Worm (Caenorhabditis elegans) whole organism, mixed stage, embryonic: ENCODE results near the gene seb-3.

Experiments
- ceh-43 ChIP-seq: fragments of 200-800 bp; sonication (Bioruptor generic); optimal IDR thresholded peaks from 2 replicates; lab custom pipeline; 2018; ENCODE audit warnings: mild to moderate bottlenecking, missing genetic modification characterization, moderate library complexity, missing compliant biosample characterization
- elt-3 ChIP-seq: fragments of 150-350 bp; optimal IDR thresholded peaks from 2 replicates; lab custom pipeline; 2014; ENCODE audit warnings: missing biosample characterization, missing genetic modification characterization
- lin-13 ChIP-seq: fragments of 150-350 bp; optimal IDR thresholded peaks from 2 replicates; lab custom pipeline; 2014; ENCODE audit warnings: missing biosample characterization, missing genetic modification characterization
- lin-32 ChIP-seq: fragments of 200-800 bp; sonication (Bioruptor generic); optimal IDR thresholded peaks from 2 replicates; lab custom pipeline; 2018; ENCODE audit warnings: mild to moderate bottlenecking, missing genetic modification characterization, missing compliant biosample characterization
- mls-2 ChIP-seq: sonication (generic microtip); optimal IDR thresholded peaks from 2 replicates; lab custom pipeline; 2016; ENCODE audit warnings: mild to moderate bottlenecking, missing genetic modification characterization, moderate library complexity, missing compliant biosample characterization
- nhr-237 ChIP-seq: fragments of 150-350 bp; optimal IDR thresholded peaks from 2 replicates; lab custom pipeline; 2014; ENCODE audit warnings: missing biosample characterization, missing genetic modification characterization
- unc-39 ChIP-seq: fragments of 150-350 bp; optimal IDR thresholded peaks from 2 replicates; lab custom pipeline; 2014; ENCODE audit warnings: missing biosample characterization, missing genetic modification characterization
- unc-62 ChIP-seq: fragments of 150-350 bp; optimal IDR thresholded peaks from 2 replicates; lab custom pipeline; 2014; ENCODE audit warnings: missing biosample characterization, missing genetic modification reagents, missing genetic modification characterization

DNA sequence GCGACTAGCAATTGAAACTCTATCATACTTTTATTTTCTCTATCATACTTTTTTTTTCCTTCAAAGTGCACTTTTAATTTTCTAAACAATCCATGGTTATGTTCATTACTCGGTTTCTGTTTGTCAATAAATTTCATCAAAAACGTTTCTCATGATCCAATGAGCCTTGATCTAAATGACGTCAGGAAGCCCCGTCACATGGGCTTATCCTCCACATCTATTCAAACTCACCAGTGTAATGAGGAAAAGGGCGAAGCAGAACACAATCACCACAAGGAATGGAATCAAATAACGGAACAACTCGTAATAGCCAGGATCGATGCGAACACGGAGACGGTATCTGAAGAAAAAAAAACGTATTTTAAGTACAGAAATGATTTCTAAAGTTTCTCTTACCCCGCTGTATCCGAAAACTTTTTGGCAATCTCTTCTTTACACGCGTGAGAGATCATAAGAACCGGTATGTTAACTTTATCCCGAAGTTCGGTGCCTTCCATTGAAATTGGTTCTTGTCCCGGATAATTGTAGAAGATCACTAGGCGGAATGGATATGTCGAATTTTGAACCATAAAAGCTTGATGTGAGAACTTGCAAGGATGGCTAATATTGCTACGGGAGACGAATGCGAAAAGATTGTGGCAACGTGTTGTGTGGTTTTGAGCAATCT, 13.1 kb downstream of the seb-3 start:
- TF ChIP-seq nhr-237 (tag; lab: Kevin White, UChicago) (no peak), ceh-43 (no peak), lin-32 (GFP tag; lab: Kevin White, UChicago) (no peak), unc-62 (no peak), mls-2 (tag; lab: Kevin White, UChicago) (no peak), elt-3 (tag; lab: Kevin White, UChicago) (no peak), lin-13 (no peak), unc-39 (tag; lab: Kevin White, UChicago) (no peak)
